Worm (Caenorhabditis elegans) whole organism, early embryonic: ENCODE results near the gene F53C3.3.

Source experiments
- ama-1 ChIP-seq: fragments of 150-350 bp; optimal IDR thresholded peaks from 2 replicates; lab custom pipeline; 2014
- pes-1 ChIP-seq: fragments of 200-800 bp; sonication (Bioruptor generic); IDR thresholded peaks from 2 replicates; pipeline ENCODE4 v1.3.6; 2022; ENCODE audit warnings: missing genetic modification reagents, missing genetic modification characterization, missing compliant biosample characterization

- TF ChIP-seq ama-1 (lab: Kevin White, UChicago), result no peak
- TF ChIP-seq pes-1 (GFP tag; lab: Robert Waterston, UW), result no peak
These were observed 50.3 kb downstream of the F53C3.3 start for ce11 chrII:3952967-3953366.
